Worm (Caenorhabditis elegans) whole organism, L4/young adult: ENCODE results near the gene F49H12.3.

Source experiments
- W03F9.2 ChIP-seq: fragments of 150-350 bp; optimal IDR thresholded peaks from 2 replicates; lab custom pipeline; 2014; ENCODE audit warnings: missing biosample characterization, missing genetic modification characterization
- him-1 ChIP-seq: sonication (generic microtip); optimal IDR thresholded peaks from 2 replicates; lab custom pipeline; 2016; ENCODE audit warnings: missing genotype, missing genetic modification reagents, missing genetic modification characterization, missing compliant biosample characterization

DNA sequence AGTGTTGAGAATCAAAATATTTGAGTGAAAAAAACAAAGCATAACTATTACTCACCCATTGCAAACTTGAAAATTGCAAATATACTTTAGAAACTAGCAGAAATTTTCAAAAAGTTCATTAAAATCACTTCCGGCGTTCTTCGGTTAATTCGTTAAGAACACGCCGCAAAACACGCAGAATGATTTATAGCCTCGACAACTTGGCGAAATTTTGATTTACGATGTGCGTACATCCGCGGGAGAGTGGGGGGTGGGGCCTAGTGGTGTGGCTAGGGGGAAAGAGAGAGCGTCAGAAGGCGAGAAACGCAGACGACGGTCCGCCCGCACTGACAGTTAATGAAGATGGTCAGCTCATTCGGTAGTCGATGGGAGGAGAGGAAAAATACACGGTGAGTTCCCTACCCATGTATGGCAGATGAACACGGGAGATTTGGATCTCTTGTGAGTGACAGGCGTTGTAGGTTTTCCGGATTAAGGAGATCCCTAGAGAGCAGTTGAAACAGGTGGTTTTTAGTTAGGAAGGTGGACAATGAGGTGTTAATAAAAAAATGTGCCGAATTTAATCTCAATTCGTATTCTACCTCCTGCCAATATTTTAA, 38.0 kb upstream of the F49H12.3 start, which contains the start of gene igcm-4:
- TF ChIP-seq W03F9.2 (tag; lab: Kevin White, UChicago) (no peak), him-1 (no peak)
